Worm (Caenorhabditis elegans): Measurements from ENCODE around the gene str-211.

ce11 chrV:4937337-4937736 is 6.8 kb downstream of the str-211 start:
- TF ChIP-seq ama-1 (optimal IDR thresholded peaks at IDR 0.05) = no peak
- no peak for TF ChIP-seq aly-1 (tag; optimal IDR thresholded peaks at IDR 0.05)
- no peak for TF ChIP-seq sea-1 (GFP tag; conservative IDR thresholded peaks at IDR 0.05)
- TF ChIP-seq B0310.2 (tag; optimal IDR thresholded peaks at IDR 0.05) = no peak
- TF ChIP-seq ets-7 (tag; optimal IDR thresholded peaks at IDR 0.05) = no peak
- TF ChIP-seq flt-1 (GFP tag; IDR thresholded peaks at IDR 0.05) = no peak
- no peak for TF ChIP-seq ceh-36 (tag; optimal IDR thresholded peaks at IDR 0.05)

All from whole organism, early embryonic.